ENCODE assay signal across 4 worm cellular contexts in the genomic region with DNA sequence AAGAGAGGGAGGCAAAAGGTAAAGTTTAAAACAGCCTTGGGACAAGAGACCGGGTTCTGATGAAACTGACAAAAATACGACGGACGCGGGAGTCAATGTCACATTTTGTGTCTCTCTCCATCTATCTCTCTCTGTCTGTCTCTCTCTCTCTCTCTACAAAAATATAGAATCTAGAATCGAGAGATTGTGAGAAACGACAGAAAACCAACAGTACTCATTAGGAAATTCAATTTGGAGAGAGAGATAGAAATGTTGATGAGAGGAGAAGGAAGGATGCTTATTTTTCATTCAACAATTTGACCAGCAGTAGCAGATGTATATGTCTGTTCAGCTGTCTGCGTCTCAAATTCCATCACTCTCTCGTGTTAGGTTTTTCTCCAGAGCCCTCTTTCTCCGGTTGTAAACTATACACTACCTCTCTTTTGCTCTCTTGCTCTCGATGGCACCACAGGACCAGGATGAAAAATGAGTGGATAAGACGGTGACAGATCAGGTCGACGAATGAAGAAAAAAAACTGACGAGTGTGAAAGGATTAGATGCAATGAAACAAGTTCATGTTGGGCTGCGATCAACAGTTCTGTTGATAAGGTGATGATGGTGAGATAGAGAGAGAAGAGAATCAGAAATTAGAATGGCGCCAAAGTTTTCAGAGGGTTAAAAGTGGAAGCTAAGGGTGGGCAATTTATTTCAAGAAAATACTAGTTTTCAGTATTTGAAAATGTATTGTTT.
TF ChIP-seq lines count a peak whose summit lies in the region.

No protein-coding gene starts in this region.

TF ChIP-seq in whole organism, L1 larva, 84 proteins besides CTCF, POLR2A, EP300 and RAD21 (continued from another document):
- TF ChIP-seq dpl-1 (GFP tag; optimal IDR thresholded peaks at IDR 0.05; lab: Kevin White, UChicago) = peak in 2 of 3 experiments; percentile 15 to 18
- no peak for TF ChIP-seq sptf-1 (tag; optimal IDR thresholded peaks at IDR 0.05; lab: Kevin White, UChicago)
- TF ChIP-seq blmp-1 (tag; optimal IDR thresholded peaks at IDR 0.05; lab: Kevin White, UChicago) = peak; percentile 55
- peak; percentile 51; the same call in 1 of the 2 replicates for TF ChIP-seq grh-1 (GFP tag; IDR thresholded peaks at IDR 0.05; lab: Robert Waterston, UW)
- peak; percentile 26 to 69 for TF ChIP-seq lsy-2 (tag; optimal IDR thresholded peaks at IDR 0.05; lab: Kevin White, UChicago)
- no peak for TF ChIP-seq tlp-1 (tag; optimal IDR thresholded peaks at IDR 0.05; lab: Kevin White, UChicago)
- TF ChIP-seq snu-23 (GFP tag; optimal IDR thresholded peaks at IDR 0.05; lab: Kevin White, UChicago) = peak; percentile 84
- TF ChIP-seq nhr-47 (tag; optimal IDR thresholded peaks at IDR 0.05; lab: Kevin White, UChicago) = peak; percentile 53
- peak; percentile 56 for TF ChIP-seq nhr-19 (GFP tag; conservative IDR thresholded peaks at IDR 0.05; lab: Robert Waterston, UW)
- peak; percentile 52 for TF ChIP-seq tbx-2 (tag; optimal IDR thresholded peaks at IDR 0.05; lab: Kevin White, UChicago)
- TF ChIP-seq C16A3.4 (tag; optimal IDR thresholded peaks at IDR 0.05; lab: Kevin White, UChicago) = peak; percentile 69
- TF ChIP-seq efl-1 (optimal IDR thresholded peaks at IDR 0.05; lab: Kevin White, UChicago) = peak; percentile 28 to 33
- peak in 1 of 2 experiments; percentile 87 for TF ChIP-seq efl-1 (GFP tag; optimal IDR thresholded peaks at IDR 0.05 in 1 of 2; lab: Kevin White, UChicago)
- peak; percentile 73 for TF ChIP-seq mep-1 (tag; optimal IDR thresholded peaks at IDR 0.05; lab: Kevin White, UChicago)
- TF ChIP-seq ceh-82 (tag; optimal IDR thresholded peaks at IDR 0.05; lab: Kevin White, UChicago) = no peak
- TF ChIP-seq lin-13 (GFP tag; optimal IDR thresholded peaks at IDR 0.05; lab: Kevin White, UChicago) = peak; percentile 36
- TF ChIP-seq dsc-1 (tag; optimal IDR thresholded peaks at IDR 0.05; lab: Kevin White, UChicago) = peak; percentile 22
- peak; percentile 3 for TF ChIP-seq efl-3 (GFP tag; optimal IDR thresholded peaks at IDR 0.05; lab: Kevin White, UChicago)
- no peak for TF ChIP-seq ceh-88 (GFP tag; IDR thresholded peaks at IDR 0.05; lab: Robert Waterston, UW)
- peak; percentile 17 for TF ChIP-seq lir-3 (tag; optimal IDR thresholded peaks at IDR 0.05; lab: Kevin White, UChicago; ENCODE audit: poor library complexity)
- TF ChIP-seq fkh-4 (tag; optimal IDR thresholded peaks at IDR 0.05; lab: Kevin White, UChicago; ENCODE audit: borderline replicate concordance) = no peak
- peak; percentile 83 for TF ChIP-seq nhr-71 (tag; optimal IDR thresholded peaks at IDR 0.05; lab: Kevin White, UChicago)
- peak; percentile 25 for TF ChIP-seq jun-1 (tag; optimal IDR thresholded peaks at IDR 0.05; lab: Kevin White, UChicago)
- TF ChIP-seq pag-3 (tag; optimal IDR thresholded peaks at IDR 0.05; lab: Kevin White, UChicago; ENCODE audit: borderline replicate concordance, insufficient read depth) = peak; percentile 4
- TF ChIP-seq elt-3 (tag; optimal IDR thresholded peaks at IDR 0.05; lab: Kevin White, UChicago) = peak in 5 of 6 experiments; percentile 1 to 84 (median 64)
- peak; percentile 3 for TF ChIP-seq snpc-4 (tag; optimal IDR thresholded peaks at IDR 0.05; lab: Kevin White, UChicago)
- TF ChIP-seq lin-14 (GFP tag; optimal IDR thresholded peaks at IDR 0.05; lab: Kevin White, UChicago) = peak; percentile 90
- no peak for TF ChIP-seq ceh-90 (tag; optimal IDR thresholded peaks at IDR 0.05; lab: Kevin White, UChicago)

TF ChIP-seq in whole organism, L2 larva, 48 proteins besides CTCF, POLR2A, EP300 and RAD21 (continued from another document):
- TF ChIP-seq F13H6.1 (tag; optimal IDR thresholded peaks at IDR 0.05; lab: Kevin White, UChicago) (peak; percentile 35), C34F6.9 (tag; optimal IDR thresholded peaks at IDR 0.05; lab: Kevin White, UChicago) (peak; percentile 42), Y55F3AM.14 (GFP tag; optimal IDR thresholded peaks at IDR 0.05; lab: Kevin White, UChicago) (no peak), nhr-6 (tag; optimal IDR thresholded peaks at IDR 0.05; lab: Kevin White, UChicago) (peak; percentile 73), nhr-21 (tag; optimal IDR thresholded peaks at IDR 0.05; lab: Kevin White, UChicago) (peak; percentile 62), nhr-129 (tag; optimal IDR thresholded peaks at IDR 0.05; lab: Kevin White, UChicago) (peak; percentile 64), nhr-25 (tag; optimal IDR thresholded peaks at IDR 0.05; lab: Kevin White, UChicago) (peak; percentile 94), alr-1 (tag; optimal IDR thresholded peaks at IDR 0.05; lab: Kevin White, UChicago) (no peak), mab-5 (tag; optimal IDR thresholded peaks at IDR 0.05; lab: Kevin White, UChicago) (no peak)

TF ChIP-seq in whole organism, L3 larva, 47 proteins besides CTCF, POLR2A, EP300 and RAD21 (continued from another document):
- TF ChIP-seq R02D3.7 (tag; optimal IDR thresholded peaks at IDR 0.05; lab: Kevin White, UChicago) (peak; percentile 26), egl-5 (tag; optimal IDR thresholded peaks at IDR 0.05; lab: Kevin White, UChicago) (no peak), nfya-1 (tag; optimal IDR thresholded peaks at IDR 0.05; lab: Kevin White, UChicago; ENCODE audit: insufficient read depth) (peak; percentile 32), daf-12 (tag; optimal IDR thresholded peaks at IDR 0.05; lab: Kevin White, UChicago) (no peak), tbx-2 (tag; optimal IDR thresholded peaks at IDR 0.05; lab: Kevin White, UChicago) (peak; percentile 14), nhr-28 (tag; optimal IDR thresholded peaks at IDR 0.05; lab: Kevin White, UChicago) (no peak), unc-39 (tag; optimal IDR thresholded peaks at IDR 0.05; lab: Kevin White, UChicago) (no peak), nhr-23 (tag; optimal IDR thresholded peaks at IDR 0.05; lab: Kevin White, UChicago) (peak; percentile 54), mml-1 (tag; optimal IDR thresholded peaks at IDR 0.05; lab: Kevin White, UChicago) (no peak), elt-1 (tag; optimal IDR thresholded peaks at IDR 0.05; lab: Kevin White, UChicago) (peak; percentile 44), nhr-237 (tag; optimal IDR thresholded peaks at IDR 0.05; lab: Kevin White, UChicago) (no peak), nhr-67 (tag; optimal IDR thresholded peaks at IDR 0.05; lab: Kevin White, UChicago) (no peak), nhr-43 (tag; optimal IDR thresholded peaks at IDR 0.05; lab: Kevin White, UChicago; ENCODE audit: poor library complexity, severe bottlenecking) (peak; percentile 54), sea-2 (GFP tag; optimal IDR thresholded peaks at IDR 0.05; lab: Kevin White, UChicago) (no peak), aly-2 (tag; optimal IDR thresholded peaks at IDR 0.05; lab: Kevin White, UChicago) (no peak), skn-1 (tag; optimal IDR thresholded peaks at IDR 0.05; lab: Kevin White, UChicago) (no peak), ama-1 (optimal IDR thresholded peaks at IDR 0.05; lab: Kevin White, UChicago) (no peak), ceh-82 (tag; optimal IDR thresholded peaks at IDR 0.05; lab: Kevin White, UChicago) (no peak), nhr-76 (tag; optimal IDR thresholded peaks at IDR 0.05; lab: Kevin White, UChicago) (no peak), ceh-9 (tag; optimal IDR thresholded peaks at IDR 0.05; lab: Kevin White, UChicago) (no peak), hmg-11 (tag; optimal IDR thresholded peaks at IDR 0.05; lab: Kevin White, UChicago) (no peak), nhr-11 (tag; optimal IDR thresholded peaks at IDR 0.05; lab: Kevin White, UChicago) (no peak), mdl-1 (tag; optimal IDR thresholded peaks at IDR 0.05; lab: Kevin White, UChicago) (no peak), unc-62 (GFP tag; optimal IDR thresholded peaks at IDR 0.05; lab: Kevin White, UChicago) (no peak), pha-4 (tag; optimal IDR thresholded peaks at IDR 0.05; lab: Kevin White, UChicago) (no peak), jun-1 (tag; optimal IDR thresholded peaks at IDR 0.05; lab: Kevin White, UChicago) (no peak), nhr-12 (tag; optimal IDR thresholded peaks at IDR 0.05; lab: Kevin White, UChicago) (no peak), elt-3 (tag; optimal IDR thresholded peaks at IDR 0.05; lab: Kevin White, UChicago) (no peak), snpc-4 (tag; optimal IDR thresholded peaks at IDR 0.05; lab: Kevin White, UChicago) (no peak), fkh-10 (GFP tag; optimal IDR thresholded peaks at IDR 0.05; lab: Kevin White, UChicago) (no peak), ztf-11 (tag; optimal IDR thresholded peaks at IDR 0.05; lab: Kevin White, UChicago) (no peak)

TF ChIP-seq in whole organism, L4 larva, 104 proteins besides CTCF, POLR2A, EP300 and RAD21 (continued from another document):
- TF ChIP-seq mes-2 (tag; optimal IDR thresholded peaks at IDR 0.05; lab: Kevin White, UChicago; ENCODE audit: poor library complexity, severe bottlenecking) (no peak), dmd-6 (GFP tag; IDR thresholded peaks at IDR 0.05; lab: Robert Waterston, UW) (peak; percentile 32; the same call in 1 of the 2 replicates), ctbp-1 (GFP tag; IDR thresholded peaks at IDR 0.05; lab: Robert Waterston, UW) (no peak), Y105C5A.15 (GFP tag; IDR thresholded peaks at IDR 0.05; lab: Robert Waterston, UW) (no peak), cey-2 (tag; optimal IDR thresholded peaks at IDR 0.05; lab: Kevin White, UChicago; ENCODE audit: borderline replicate concordance, insufficient read depth) (no peak), mep-1 (tag; optimal IDR thresholded peaks at IDR 0.05; lab: Kevin White, UChicago) (peak; percentile 69), dmd-9 (GFP tag; IDR thresholded peaks at IDR 0.05; lab: Robert Waterston, UW) (no peak), madf-5 (GFP tag; IDR thresholded peaks at IDR 0.05; lab: Robert Waterston, UW) (no peak), lim-7 (GFP tag; IDR thresholded peaks at IDR 0.05; lab: Robert Waterston, UW) (no peak), dve-1 (tag; optimal IDR thresholded peaks at IDR 0.05; lab: Kevin White, UChicago; ENCODE audit: insufficient read depth) (peak; percentile 33), mxl-2 (GFP tag; conservative IDR thresholded peaks at IDR 0.05; lab: Robert Waterston, UW) (no peak), hlh-11 (tag; optimal IDR thresholded peaks at IDR 0.05; lab: Kevin White, UChicago) (peak; percentile 49), hif-1 (tag; optimal IDR thresholded peaks at IDR 0.05; lab: Kevin White, UChicago) (no peak), hmg-1.1 (GFP tag; IDR thresholded peaks at IDR 0.05; lab: Robert Waterston, UW) (0 out of 2 replicates have a peak, but pooled peaks have one; percentile 18), F10B5.3 (tag; optimal IDR thresholded peaks at IDR 0.05; lab: Kevin White, UChicago) (no peak), rbr-2 (tag; optimal IDR thresholded peaks at IDR 0.05; lab: Kevin White, UChicago) (no peak), fos-1 (tag; optimal IDR thresholded peaks at IDR 0.05; lab: Kevin White, UChicago) (no peak), unc-62 (GFP tag; optimal IDR thresholded peaks at IDR 0.05 in 1 of 2; lab: Kevin White, UChicago) (peak in 1 of 2 experiments; percentile 95), unc-62 (tag; optimal IDR thresholded peaks at IDR 0.05; lab: Kevin White, UChicago) (no peak), ZK546.5 (tag; optimal IDR thresholded peaks at IDR 0.05; lab: Kevin White, UChicago) (no peak), fkh-10 (GFP tag; optimal IDR thresholded peaks at IDR 0.05; lab: Kevin White, UChicago) (no peak), ztf-7 (tag; optimal IDR thresholded peaks at IDR 0.05; lab: Kevin White, UChicago) (no peak), daf-8 (GFP tag; IDR thresholded peaks at IDR 0.05; lab: Robert Waterston, UW) (no peak), mdt-29 (GFP tag; IDR thresholded peaks at IDR 0.05; lab: Robert Waterston, UW) (no peak), lsy-2 (tag; optimal IDR thresholded peaks at IDR 0.05; lab: Kevin White, UChicago) (peak in 1 of 2 experiments; percentile 51), nhr-42 (GFP tag; IDR thresholded peaks at IDR 0.05; lab: Robert Waterston, UW) (no peak), unc-130 (GFP tag; optimal IDR thresholded peaks at IDR 0.05; lab: Kevin White, UChicago) (no peak), F37D6.2 (tag; optimal IDR thresholded peaks at IDR 0.05; lab: Kevin White, UChicago) (no peak), nhr-28 (tag; optimal IDR thresholded peaks at IDR 0.05; lab: Kevin White, UChicago) (peak; percentile 41), mxl-3 (GFP tag; optimal IDR thresholded peaks at IDR 0.05; lab: Kevin White, UChicago) (peak; percentile 52), nhr-41 (GFP tag; IDR thresholded peaks at IDR 0.05; lab: Robert Waterston, UW) (no peak), ceh-44 (GFP tag; IDR thresholded peaks at IDR 0.05; lab: Robert Waterston, UW) (no peak), jun-1 (tag; optimal IDR thresholded peaks at IDR 0.05; lab: Kevin White, UChicago) (no peak), dpl-1 (GFP tag; optimal IDR thresholded peaks at IDR 0.05; lab: Kevin White, UChicago) (peak; percentile 16), arid-1 (GFP tag; conservative IDR thresholded peaks at IDR 0.05; lab: Robert Waterston, UW) (no peak), lin-38 (GFP tag; IDR thresholded peaks at IDR 0.05; lab: Robert Waterston, UW) (peak; percentile 22; the same call in 1 of the 2 replicates), php-3 (GFP tag; IDR thresholded peaks at IDR 0.05; lab: Robert Waterston, UW) (no peak), saeg-2 (GFP tag; IDR thresholded peaks at IDR 0.05; lab: Robert Waterston, UW) (no peak), nhr-11 (tag; optimal IDR thresholded peaks at IDR 0.05; lab: Kevin White, UChicago) (peak; percentile 51), attf-4 (tag; optimal IDR thresholded peaks at IDR 0.05; lab: Kevin White, UChicago) (no peak), nhr-10 (tag; optimal IDR thresholded peaks at IDR 0.05; lab: Kevin White, UChicago) (no peak), nhr-76 (tag; optimal IDR thresholded peaks at IDR 0.05; lab: Kevin White, UChicago) (no peak), hlh-30 (tag; optimal IDR thresholded peaks at IDR 0.05; lab: Kevin White, UChicago; ENCODE audit: insufficient read depth) (peak; percentile 77), lin-1 (GFP tag; IDR thresholded peaks at IDR 0.05; lab: Robert Waterston, UW) (0 out of 2 replicates have a peak, but pooled peaks have one; percentile 24), spr-3 (GFP tag; optimal IDR thresholded peaks at IDR 0.05; lab: Kevin White, UChicago) (no peak), F49E8.2 (tag; optimal IDR thresholded peaks at IDR 0.05; lab: Kevin White, UChicago; ENCODE audit: borderline replicate concordance) (no peak)
